Worm (Caenorhabditis elegans) whole organism, late embryonic: ENCODE data around the gene dmsr-14.

Experiments
- K02D7.2 ChIP-seq: sonication (generic microtip); optimal IDR thresholded peaks from 2 replicates; lab custom pipeline; 2017; ENCODE audit warnings: mild to moderate bottlenecking, missing genetic modification characterization, missing compliant biosample characterization
- ceh-6 ChIP-seq: fragments of 200-800 bp; sonication (Bioruptor generic); optimal IDR thresholded peaks from 2 replicates; lab custom pipeline; 2018; ENCODE audit warnings: mild to moderate bottlenecking, missing genetic modification characterization, missing compliant biosample characterization
- mec-3 ChIP-seq: sonication (generic microtip); optimal IDR thresholded peaks from 2 replicates; lab custom pipeline; 2016; ENCODE audit warnings: borderline replicate concordance, missing genetic modification characterization, missing compliant biosample characterization
- nfya-1 ChIP-seq: sonication (generic microtip); optimal IDR thresholded peaks from 2 replicates; lab custom pipeline; 2017; ENCODE audit warnings: missing genetic modification characterization, mild to moderate bottlenecking, missing compliant biosample characterization, antibody characterized with exemption, moderate library complexity
- npax-4 ChIP-seq: sonication (generic microtip); optimal IDR thresholded peaks from 2 replicates; lab custom pipeline; 2016; ENCODE audit warnings: missing genetic modification characterization, missing compliant biosample characterization
- pha-4 ChIP-seq: fragments of 150-350 bp; optimal IDR thresholded peaks from 2 replicates; lab custom pipeline; 2018; ENCODE audit warnings: missing biosample characterization, missing genetic modification reagents, missing genetic modification characterization
- sox-4 ChIP-seq: sonication (generic microtip); optimal IDR thresholded peaks from 2 replicates; lab custom pipeline; 2017; ENCODE audit warnings: mild to moderate bottlenecking, missing genetic modification characterization, inconsistent platforms, missing compliant biosample characterization
- tbx-7 ChIP-seq: sonication (generic microtip); optimal IDR thresholded peaks from 2 replicates; lab custom pipeline; 2016; ENCODE audit warnings: missing genotype, missing genetic modification characterization, missing compliant biosample characterization

DNA sequence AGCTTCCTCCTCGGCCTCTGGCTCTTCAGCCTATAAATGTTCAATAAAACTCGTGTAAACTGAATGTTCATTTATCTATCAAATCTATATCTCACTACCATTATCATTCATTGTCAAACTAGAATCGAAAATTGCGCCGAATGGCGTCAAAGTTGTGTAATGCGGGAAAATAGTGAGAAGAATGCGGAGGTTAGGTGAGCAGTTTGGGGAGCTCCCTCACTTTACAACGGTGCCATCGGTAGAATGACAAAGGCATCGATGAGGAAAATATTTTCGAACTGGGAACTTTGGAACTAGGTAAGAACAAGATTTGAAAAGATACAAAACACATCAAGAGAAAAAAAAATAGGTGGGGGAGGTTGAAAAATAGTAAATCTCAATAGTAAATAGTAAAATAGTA, 49.5 kb downstream of the dmsr-14 start:
- TF ChIP-seq K02D7.2 (no peak), sox-4 (tag; lab: Kevin White, UChicago) (no peak), pha-4 (tag; lab: Kevin White, UChicago) (no peak), tbx-7 (tag; lab: Kevin White, UChicago) (no peak), mec-3 (tag; lab: Kevin White, UChicago) (no peak), nfya-1 (tag; lab: Kevin White, UChicago) (no peak), npax-4 (tag; lab: Kevin White, UChicago) (no peak), ceh-6 (GFP tag; lab: Kevin White, UChicago) (no peak)
